Worm (Caenorhabditis elegans): Measurements from ENCODE around the gene kle-2.

ce11 chrIII:7894724-7895123 is 46.8 kb upstream of the kle-2 start, which contains the start of gene ZK688.4:
- TF ChIP-seq lin-13 (tag; optimal IDR thresholded peaks at IDR 0.05) (no peak), elt-3 (tag; optimal IDR thresholded peaks at IDR 0.05) (no peak), snpc-4 (tag; optimal IDR thresholded peaks at IDR 0.05) (no peak), mep-1 (tag; optimal IDR thresholded peaks at IDR 0.05) (no peak), ztf-11 (tag; optimal IDR thresholded peaks at IDR 0.05) (no peak), pha-4 (tag; optimal IDR thresholded peaks at IDR 0.05) (no peak), ceh-43 (GFP tag; optimal IDR thresholded peaks at IDR 0.05) (no peak), nhr-237 (tag; optimal IDR thresholded peaks at IDR 0.05) (no peak)

Measured in whole organism, mixed stage, embryonic.